Worm (Caenorhabditis elegans) whole organism, L4/young adult: ENCODE results near the gene cbp-3.

Experiments
- dao-5 ChIP-seq: sonication (generic microtip); optimal IDR thresholded peaks from 2 replicates; lab custom pipeline; 2016; ENCODE audit warnings: missing genotype, missing genetic modification characterization, moderate library complexity, missing compliant biosample characterization
- him-1 ChIP-seq: sonication (generic microtip); optimal IDR thresholded peaks from 2 replicates; lab custom pipeline; 2016; ENCODE audit warnings: missing genotype, missing genetic modification reagents, missing genetic modification characterization, missing compliant biosample characterization

- TF ChIP-seq dao-5 (tag; lab: Kevin White, UChicago) (no peak), him-1 (tag; lab: Kevin White, UChicago) (no peak)
Observed at ce11 chrIII:9867780-9868503, 45.9 kb upstream of the cbp-3 start, which contains the start of gene dhhc-4.
